Fruit fly (Drosophila melanogaster): ENCODE measurements around the gene Noc1.

Noc1 gene

dm6 chr3L:11047877-11048276, 26.7 kb upstream of the Noc1 start (continued):
- TF ChIP-seq ato (GFP tag; IDR thresholded peaks at IDR 0.05; ENCODE audit: partially characterized antibody) (no peak), hbn (GFP tag; IDR thresholded peaks at IDR 0.05; ENCODE audit: partially characterized antibody) (no peak), CG6254 (GFP tag; optimal IDR thresholded peaks at IDR 0.05) (peak; percentile 29), CG1024 (GFP tag; IDR thresholded peaks at IDR 0.05) (peak; percentile 68), ab (GFP tag; optimal IDR thresholded peaks at IDR 0.05) (peak; percentile 11), cato (GFP tag; optimal IDR thresholded peaks at IDR 0.05; ENCODE audit: borderline replicate concordance) (no peak), p53 (GFP tag; optimal IDR thresholded peaks at IDR 0.05) (peak; percentile 58), cg (GFP tag; optimal IDR thresholded peaks at IDR 0.05) (no peak), jumu (GFP tag; optimal IDR thresholded peaks at IDR 0.05) (peak; percentile 63), CG6813 (GFP tag; optimal IDR thresholded peaks at IDR 0.05) (peak; percentile 63), tio (GFP tag; optimal IDR thresholded peaks at IDR 0.05) (peak; percentile 33), ci (GFP tag; IDR thresholded peaks at IDR 0.05) (peak; percentile 93), bab2 (GFP tag; optimal IDR thresholded peaks at IDR 0.05) (peak; percentile 78), ems (GFP tag; optimal IDR thresholded peaks at IDR 0.05) (peak; percentile 50), trh (GFP tag; optimal IDR thresholded peaks at IDR 0.05) (peak; percentile 28), Dbx (GFP tag; IDR thresholded peaks at IDR 0.05) (peak; percentile 81), sima (GFP tag; optimal IDR thresholded peaks at IDR 0.05) (peak; percentile 24), CG14860 (GFP tag; IDR thresholded peaks at IDR 0.05; ENCODE audit: partially characterized antibody) (no peak), CG1647 (GFP tag; optimal IDR thresholded peaks at IDR 0.05) (peak; percentile 54), disco-r (GFP tag; optimal IDR thresholded peaks at IDR 0.05) (peak; percentile 65), CG12104 (GFP tag; optimal IDR thresholded peaks at IDR 0.05) (peak; percentile 57), sd (tag; optimal IDR thresholded peaks at IDR 0.05) (no peak), sisA (GFP tag; IDR thresholded peaks at IDR 0.05) (peak; percentile 73), Fer3 (tag; optimal IDR thresholded peaks at IDR 0.05) (peak; percentile 64), Scr (GFP tag; IDR thresholded peaks at IDR 0.05; ENCODE audit: partially characterized antibody) (no peak), oc (tag; optimal IDR thresholded peaks at IDR 0.05) (peak; percentile 11), CG4282 (GFP tag; optimal IDR thresholded peaks at IDR 0.05) (peak; percentile 40), CG16863 (GFP tag; optimal IDR thresholded peaks at IDR 0.05) (peak; percentile 81), Ets65A (GFP tag) (peak; percentile 96), CG11247 (GFP tag; IDR thresholded peaks at IDR 0.05) (peak; percentile 90), Vsx1 (GFP tag; optimal IDR thresholded peaks at IDR 0.05) (peak; percentile 83), CG6765 (GFP tag; optimal IDR thresholded peaks at IDR 0.05) (peak; percentile 42), BtbVII (GFP tag; optimal IDR thresholded peaks at IDR 0.05) (peak; percentile 24), fru (optimal IDR thresholded peaks at IDR 0.05) (no peak), btn (GFP tag; optimal IDR thresholded peaks at IDR 0.05) (peak; percentile 42), NK7.1 (GFP tag; optimal IDR thresholded peaks at IDR 0.05) (peak; percentile 53), danr (GFP tag; IDR thresholded peaks at IDR 0.05) (no peak), row (GFP tag; IDR thresholded peaks at IDR 0.05) (peak; percentile 33; the same call in 1 of the 3 replicates), CG13775 (GFP tag; optimal IDR thresholded peaks at IDR 0.05) (peak; percentile 51), onecut (GFP tag; IDR thresholded peaks at IDR 0.05) (peak; percentile 86), CG4328 (GFP tag; optimal IDR thresholded peaks at IDR 0.05) (peak; percentile 66), H15 (GFP tag; IDR thresholded peaks at IDR 0.05) (peak; percentile 77), D19B (GFP tag; optimal IDR thresholded peaks at IDR 0.05) (peak; percentile 1), CG1233 (GFP tag; optimal IDR thresholded peaks at IDR 0.05) (peak; percentile 68), insv (GFP tag; optimal IDR thresholded peaks at IDR 0.05) (peak; percentile 8 to 91), CG7745 (tag; optimal IDR thresholded peaks at IDR 0.05) (no peak), CG13424 (tag; optimal IDR thresholded peaks at IDR 0.05) (peak; percentile 69), Spps (tag; optimal IDR thresholded peaks at IDR 0.05) (peak; percentile 6), Fer1 (GFP tag; optimal IDR thresholded peaks at IDR 0.05) (peak; percentile 57), CG6791 (GFP tag; IDR thresholded peaks at IDR 0.05; ENCODE audit: partially characterized antibody) (0 out of 3 replicates have a peak, but pooled peaks have one; percentile 9), CG18011 (GFP tag; optimal IDR thresholded peaks at IDR 0.05) (no peak)
